Fruit fly (Drosophila melanogaster): ENCODE measurements around the gene CG31460.

The CG31460 gene

dm6 chr3R:8562484-8562886 is at the start of gene CG31460, which contains the start of gene mRpS18A (continued):
- TF ChIP-seq bigmax (GFP tag; optimal IDR thresholded peaks at IDR 0.05), result no peak
- no peak for TF ChIP-seq CG10959 (GFP tag; IDR thresholded peaks at IDR 0.05)
- no peak for TF ChIP-seq CG14667 (GFP tag; IDR thresholded peaks at IDR 0.05)
- no peak for TF ChIP-seq prd (optimal IDR thresholded peaks at IDR 0.05)
- TF ChIP-seq prd (GFP tag; IDR thresholded peaks at IDR 0.05), result peak; percentile 20; the same call in 1 of the 3 replicates
- 0 out of 2 replicates have a peak, but pooled peaks have one; percentile 24 for TF ChIP-seq ranshi (GFP tag; IDR thresholded peaks at IDR 0.05)
- no peak for TF ChIP-seq C15 (GFP tag; IDR thresholded peaks at IDR 0.05)
- no peak for TF ChIP-seq Poxn (GFP tag; IDR thresholded peaks at IDR 0.05)
- TF ChIP-seq CG1832 (GFP tag; optimal IDR thresholded peaks at IDR 0.05), result no peak
- no peak for TF ChIP-seq CG5953 (GFP tag; IDR thresholded peaks at IDR 0.05)
- no peak for TF ChIP-seq p53 (GFP tag; optimal IDR thresholded peaks at IDR 0.05)
- TF ChIP-seq CG14860 (GFP tag; IDR thresholded peaks at IDR 0.05; ENCODE audit: partially characterized antibody), result peak; percentile 54; the same call in 2 of the 3 replicates
- no peak for TF ChIP-seq CG4707 (GFP tag; optimal IDR thresholded peaks at IDR 0.05)
- TF ChIP-seq CG31365 (tag; optimal IDR thresholded peaks at IDR 0.05), result no peak
- no peak for TF ChIP-seq tin (GFP tag; optimal IDR thresholded peaks at IDR 0.05)
- no peak for TF ChIP-seq Max (GFP tag; optimal IDR thresholded peaks at IDR 0.05)
- no peak for TF ChIP-seq her (GFP tag; optimal IDR thresholded peaks at IDR 0.05)
- no peak for TF ChIP-seq Kr (GFP tag; optimal IDR thresholded peaks at IDR 0.05)
- TF ChIP-seq ham (GFP tag; IDR thresholded peaks at IDR 0.05), result no peak
- no peak for TF ChIP-seq CG30431 (GFP tag; optimal IDR thresholded peaks at IDR 0.05)
- no peak for TF ChIP-seq dpn (GFP tag; optimal IDR thresholded peaks at IDR 0.05)
- TF ChIP-seq CG7357 (GFP tag; IDR thresholded peaks at IDR 0.05), result no peak
- TF ChIP-seq CG8944 (GFP tag; optimal IDR thresholded peaks at IDR 0.05), result no peak
- TF ChIP-seq CG17186 (GFP tag; optimal IDR thresholded peaks at IDR 0.05), result no peak
- TF ChIP-seq Ptx1 (GFP tag; IDR thresholded peaks at IDR 0.05), result no peak
- no peak for TF ChIP-seq Meics (GFP tag; optimal IDR thresholded peaks at IDR 0.05)
- no peak for TF ChIP-seq CG15269 (tag; optimal IDR thresholded peaks at IDR 0.05)
- TF ChIP-seq HmgZ (tag; optimal IDR thresholded peaks at IDR 0.05), result peak; percentile 28
- TF ChIP-seq otp (GFP tag; IDR thresholded peaks at IDR 0.05), result no peak
- no peak for TF ChIP-seq pan (optimal IDR thresholded peaks at IDR 0.05)
- TF ChIP-seq pan (GFP tag; optimal IDR thresholded peaks at IDR 0.05 in 1 of 2, IDR thresholded peaks at IDR 0.05 in 1 of 2), result peak in 1 of 2 experiments; percentile 22
- no peak for TF ChIP-seq CG11695 (GFP tag; IDR thresholded peaks at IDR 0.05)
- no peak for TF ChIP-seq CG16815 (GFP tag; optimal IDR thresholded peaks at IDR 0.05)
- TF ChIP-seq mam (GFP tag; optimal IDR thresholded peaks at IDR 0.05), result no peak
- TF ChIP-seq nom (GFP tag; optimal IDR thresholded peaks at IDR 0.05), result no peak
- peak; percentile 86 for TF ChIP-seq CG13287 (GFP tag; IDR thresholded peaks at IDR 0.05; ENCODE audit: partially characterized antibody)

dm6 chr3R:8512922-8513321 is 49.6 kb upstream of the CG31460 start, which contains the start of gene Or85c:
TSS of gene Or85c (minus strand) at chr3R:8513022.
- TF ChIP-seq CG9817 (tag; optimal IDR thresholded peaks at IDR 0.05) (no peak), NK7.1 (GFP tag; optimal IDR thresholded peaks at IDR 0.05) (no peak), Ets65A (GFP tag) (peak; percentile 10)

dm6 chr3R:8517752-8518185 is 44.7 kb upstream of the CG31460 start, which contains the start of gene CG11737:
TSS of gene CG11737 (plus strand) at chr3R:8517868.
- no peak for TF ChIP-seq pita (GFP tag; optimal IDR thresholded peaks at IDR 0.05)
- peak; percentile 73; the same call in 1 of the 4 replicates for TF ChIP-seq chinmo (GFP tag; IDR thresholded peaks at IDR 0.05; ENCODE audit: partially characterized antibody)
- no peak for TF ChIP-seq dysf (GFP tag; IDR thresholded peaks at IDR 0.05)
- no peak for TF ChIP-seq CG11456 (GFP tag; IDR thresholded peaks at IDR 0.05)
- TF ChIP-seq lola (GFP tag; optimal IDR thresholded peaks at IDR 0.05), result no peak
- no peak for TF ChIP-seq Ets65A (GFP tag)
- peak; percentile 69 for TF ChIP-seq vnd (GFP tag; IDR thresholded peaks at IDR 0.05; ENCODE audit: partially characterized antibody)
- no peak for TF ChIP-seq gfzf (GFP tag; optimal IDR thresholded peaks at IDR 0.05)
- no peak for TF ChIP-seq CG10267 (tag; optimal IDR thresholded peaks at IDR 0.05)
- no peak for TF ChIP-seq nau (GFP tag; optimal IDR thresholded peaks at IDR 0.05)
- TF ChIP-seq CG4360 (GFP tag; IDR thresholded peaks at IDR 0.05), result peak; percentile 89
- peak; percentile 41; the same call in 1 of the 2 replicates for TF ChIP-seq Rfx (GFP tag; IDR thresholded peaks at IDR 0.05)
- TF ChIP-seq fd102C (GFP tag; optimal IDR thresholded peaks at IDR 0.05), result no peak
- TF ChIP-seq pzg (GFP tag; optimal IDR thresholded peaks at IDR 0.05), result peak; percentile 69
